Worm (Caenorhabditis elegans): Measurements from ENCODE around the gene sre-6.

The sre-6 gene

ce11 chrV:10723181-10723580 is 39.4 kb downstream of the sre-6 start (continued):
- TF ChIP-seq aly-2 (tag; optimal IDR thresholded peaks at IDR 0.05) (no peak), nhr-85 (tag) (peak; percentile 53), nhr-90 (tag; optimal IDR thresholded peaks at IDR 0.05; ENCODE audit: poor library complexity) (no peak), unc-98 (GFP tag; IDR thresholded peaks at IDR 0.05) (no peak), unc-30 (tag; optimal IDR thresholded peaks at IDR 0.05) (no peak), C16A3.4 (tag; optimal IDR thresholded peaks at IDR 0.05) (no peak), ceh-63 (GFP tag; optimal IDR thresholded peaks at IDR 0.05) (no peak), nhr-20 (tag; optimal IDR thresholded peaks at IDR 0.05) (no peak), hlh-4 (tag; optimal IDR thresholded peaks at IDR 0.05) (no peak), pax-3 (tag; optimal IDR thresholded peaks at IDR 0.05) (peak; percentile 38), sup-37 (GFP tag; optimal IDR thresholded peaks at IDR 0.05) (no peak), ztf-11 (tag; optimal IDR thresholded peaks at IDR 0.05) (no peak), snpc-4 (tag; optimal IDR thresholded peaks at IDR 0.05) (no peak), hpl-2 (GFP tag; optimal IDR thresholded peaks at IDR 0.05) (no peak), irx-1 (tag; optimal IDR thresholded peaks at IDR 0.05) (no peak)

- TF ChIP-seq ets-5 (GFP tag; IDR thresholded peaks at IDR 0.05) (no peak), hlh-17 (GFP tag; optimal IDR thresholded peaks at IDR 0.05; ENCODE audit: borderline replicate concordance) (no peak), nhr-77 (tag; optimal IDR thresholded peaks at IDR 0.05) (no peak), nhr-19 (GFP tag; conservative IDR thresholded peaks at IDR 0.05) (no peak), nhr-28 (tag; optimal IDR thresholded peaks at IDR 0.05) (no peak), dpl-1 (GFP tag; optimal IDR thresholded peaks at IDR 0.05) (peak in 1 of 3 experiments; percentile 23), snu-23 (GFP tag; optimal IDR thresholded peaks at IDR 0.05) (peak; percentile 17), hlh-4 (tag; optimal IDR thresholded peaks at IDR 0.05) (no peak), fos-1 (tag; optimal IDR thresholded peaks at IDR 0.05) (no peak), sup-37 (GFP tag; optimal IDR thresholded peaks at IDR 0.05) (no peak), nhr-20 (tag; optimal IDR thresholded peaks at IDR 0.05) (peak; percentile 56), nhr-71 (tag; optimal IDR thresholded peaks at IDR 0.05) (peak; percentile 44), mdl-1 (tag; optimal IDR thresholded peaks at IDR 0.05) (peak in 1 of 2 experiments; percentile 62), sptf-1 (tag; optimal IDR thresholded peaks at IDR 0.05) (no peak), blmp-1 (tag; optimal IDR thresholded peaks at IDR 0.05) (peak; percentile 63), nhr-237 (tag; optimal IDR thresholded peaks at IDR 0.05) (no peak), C16A3.4 (tag; optimal IDR thresholded peaks at IDR 0.05) (no peak), tbx-2 (tag; optimal IDR thresholded peaks at IDR 0.05) (peak; percentile 13), pqm-1 (tag; optimal IDR thresholded peaks at IDR 0.05) (no peak), lin-39 (tag; optimal IDR thresholded peaks at IDR 0.05) (no peak), unc-130 (tag; optimal IDR thresholded peaks at IDR 0.05) (peak; percentile 31), irx-1 (tag; optimal IDR thresholded peaks at IDR 0.05) (no peak), lin-35 (GFP tag; optimal IDR thresholded peaks at IDR 0.05) (peak in 1 of 2 experiments; percentile 77), aly-2 (tag; optimal IDR thresholded peaks at IDR 0.05) (no peak), lsy-2 (tag; optimal IDR thresholded peaks at IDR 0.05) (no peak), nhr-85 (tag) (peak; percentile 86), efl-1 (optimal IDR thresholded peaks at IDR 0.05) (no peak), efl-1 (GFP tag; optimal IDR thresholded peaks at IDR 0.05 in 1 of 2) (peak in 1 of 2 experiments; percentile 91), elt-2 (tag; optimal IDR thresholded peaks at IDR 0.05) (no peak), egl-13 (tag; optimal IDR thresholded peaks at IDR 0.05) (no peak), nhr-12 (tag; optimal IDR thresholded peaks at IDR 0.05) (no peak), xbp-1 (tag; optimal IDR thresholded peaks at IDR 0.05) (no peak), mep-1 (tag; optimal IDR thresholded peaks at IDR 0.05) (no peak), fkh-4 (tag; optimal IDR thresholded peaks at IDR 0.05; ENCODE audit: borderline replicate concordance) (no peak), fkh-10 (GFP tag; optimal IDR thresholded peaks at IDR 0.05) (no peak), elt-3 (tag; optimal IDR thresholded peaks at IDR 0.05) (peak in 1 of 6 experiments; percentile 47), aha-1 (tag; optimal IDR thresholded peaks at IDR 0.05) (no peak), dsc-1 (tag; optimal IDR thresholded peaks at IDR 0.05) (no peak), ceh-8 (GFP tag; optimal IDR thresholded peaks at IDR 0.05) (no peak), lin-15B (tag; optimal IDR thresholded peaks at IDR 0.05) (no peak), pax-3 (tag; optimal IDR thresholded peaks at IDR 0.05) (no peak), ztf-4 (tag; optimal IDR thresholded peaks at IDR 0.05) (peak; percentile 43), pag-3 (tag; optimal IDR thresholded peaks at IDR 0.05; ENCODE audit: borderline replicate concordance, insufficient read depth) (no peak)
Observed at ce11 chrV:10722595-10722994, 40.0 kb downstream of the sre-6 start.
